Worm (Caenorhabditis elegans) whole organism, early embryonic: ENCODE results near the gene K02F6.4.
"Not testable (repeated sequence)": the region's sequence is repeated elsewhere in the genome, so short reads cannot be mapped to it uniquely, and the experiment has no call there.

Source experiments
- B0310.2 ChIP-seq: sonication (generic microtip); optimal IDR thresholded peaks from 2 replicates; lab custom pipeline; 2016; ENCODE audit warnings: mild to moderate bottlenecking, missing genetic modification characterization, missing compliant biosample characterization
- F13C5.2 ChIP-seq: sonication (generic microtip); optimal IDR thresholded peaks from 2 replicates; lab custom pipeline; 2017; ENCODE audit warnings: mild to moderate bottlenecking, missing genetic modification characterization, inconsistent platforms, missing compliant biosample characterization
- ama-1 ChIP-seq: fragments of 150-350 bp; optimal IDR thresholded peaks from 2 replicates; lab custom pipeline; 2014
- ceh-13 ChIP-seq: fragments of 200-800 bp; sonication (Bioruptor generic); optimal IDR thresholded peaks from 2 replicates; lab custom pipeline; 2018; ENCODE audit warnings: mild to moderate bottlenecking, missing genetic modification characterization, missing compliant biosample characterization
- ceh-36 ChIP-seq: sonication (generic microtip); optimal IDR thresholded peaks from 2 replicates; lab custom pipeline; 2016; ENCODE audit warnings: missing genetic modification characterization, inconsistent platforms, missing compliant biosample characterization
- ets-7 ChIP-seq: sonication (generic microtip); optimal IDR thresholded peaks from 2 replicates; lab custom pipeline; 2016; ENCODE audit warnings: missing genotype, missing genetic modification characterization, missing compliant biosample characterization
- flt-1 ChIP-seq: fragments of 200-800 bp; sonication (Bioruptor generic); IDR thresholded peaks from 2 replicates; pipeline ENCODE4 v1.3.6; 2022; ENCODE audit warnings: missing genetic modification characterization, missing compliant biosample characterization
- hmg-4 ChIP-seq: fragments of 200-800 bp; sonication (Bioruptor generic); optimal IDR thresholded peaks from 2 replicates; lab custom pipeline; 2018; ENCODE audit warnings: mild to moderate bottlenecking, missing genetic modification characterization, missing compliant biosample characterization
- pes-1 ChIP-seq: fragments of 200-800 bp; sonication (Bioruptor generic); IDR thresholded peaks from 2 replicates; pipeline ENCODE4 v1.3.6; 2022; ENCODE audit warnings: missing genetic modification reagents, missing genetic modification characterization, missing compliant biosample characterization
- scrt-1 ChIP-seq: fragments of 200-800 bp; sonication (Bioruptor generic); IDR thresholded peaks from 2 replicates; pipeline ENCODE4 v1.3.6; 2022; ENCODE audit warnings: missing genetic modification characterization, missing compliant biosample characterization
- sea-1 ChIP-seq: fragments of 200-800 bp; sonication (Bioruptor generic); conservative IDR thresholded peaks from 2 replicates; pipeline ENCODE4 v1.3.6; 2022; ENCODE audit warnings: missing genetic modification characterization, missing compliant biosample characterization
- tbx-11 ChIP-seq: fragments of 200-800 bp; sonication (Bioruptor generic); IDR thresholded peaks from 2 replicates; pipeline ENCODE4 v1.3.6; 2022; ENCODE audit warnings: missing genetic modification characterization, missing compliant biosample characterization
- tbx-37 ChIP-seq: fragments of 200-800 bp; sonication (Bioruptor generic); conservative IDR thresholded peaks from 2 replicates; pipeline ENCODE4 v1.3.6; 2022; ENCODE audit warnings: missing genetic modification reagents, missing genetic modification characterization, missing compliant biosample characterization
- tra-4 ChIP-seq: sonication (generic microtip); optimal IDR thresholded peaks from 2 replicates; lab custom pipeline; 2017; ENCODE audit warnings: missing genetic modification characterization, missing compliant biosample characterization

DNA sequence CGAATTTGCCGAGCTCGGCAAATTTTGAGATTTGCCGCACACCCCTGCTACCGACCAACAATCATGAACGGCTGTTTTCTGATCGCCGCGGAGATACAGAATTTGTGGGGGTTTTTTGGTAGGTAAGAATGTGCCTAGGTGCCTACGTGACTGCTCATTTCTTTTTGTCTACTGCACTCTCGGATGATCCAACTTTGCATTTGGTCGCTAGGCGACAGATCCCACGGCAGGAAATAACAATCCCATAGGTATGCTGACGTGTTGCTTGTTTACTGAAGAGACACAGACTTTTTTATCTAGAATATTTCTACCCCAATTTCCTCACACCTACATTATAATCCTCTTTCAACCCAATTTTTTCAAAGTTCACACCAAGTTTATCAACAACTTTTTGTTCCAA, 3.3 kb upstream of the K02F6.4 start, which contains the start of gene K02F6.8:
- not testable (repeated sequence) for TF ChIP-seq pes-1 (GFP tag; lab: Robert Waterston, UW); ceh-13; flt-1 (GFP tag; lab: Robert Waterston, UW); tra-4 (tag; lab: Kevin White, UChicago); ama-1 (lab: Kevin White, UChicago); B0310.2 (tag; lab: Kevin White, UChicago); F13C5.2 (tag; lab: Kevin White, UChicago); sea-1 (GFP tag; lab: Robert Waterston, UW); tbx-11 (GFP tag; lab: Robert Waterston, UW); hmg-4 (GFP tag; lab: Kevin White, UChicago); ets-7 (tag; lab: Kevin White, UChicago); ceh-36 (tag; lab: Kevin White, UChicago); tbx-37; scrt-1
